Worm (Caenorhabditis elegans) whole organism, mixed stage, embryonic: ENCODE data around the gene snrp-3.

ENCODE experiments used
- M03D4.4 ChIP-seq: sonication (generic microtip); optimal IDR thresholded peaks from 2 replicates; lab custom pipeline; 2017; ENCODE audit warnings: mild to moderate bottlenecking, missing genetic modification characterization, missing compliant biosample characterization
- blmp-1 ChIP-seq: fragments of 150-350 bp; optimal IDR thresholded peaks from 2 replicates; lab custom pipeline; 2014; ENCODE audit warnings: missing biosample characterization, missing genetic modification characterization
- ceh-39 ChIP-seq: fragments of 150-350 bp; optimal IDR thresholded peaks from 2 replicates; lab custom pipeline; 2014; ENCODE audit warnings: missing biosample characterization, missing genetic modification characterization
- ceh-43 ChIP-seq: fragments of 200-800 bp; sonication (Bioruptor generic); optimal IDR thresholded peaks from 2 replicates; lab custom pipeline; 2018; ENCODE audit warnings: mild to moderate bottlenecking, missing genetic modification characterization, moderate library complexity, missing compliant biosample characterization
- ceh-83 ChIP-seq: fragments of 200-800 bp; sonication (Bioruptor generic); optimal IDR thresholded peaks from 2 replicates; lab custom pipeline; 2018; ENCODE audit warnings: mild to moderate bottlenecking, missing genetic modification characterization, missing compliant biosample characterization
- ces-1 ChIP-seq: fragments of 150-350 bp; optimal IDR thresholded peaks from 2 replicates; lab custom pipeline; 2014; ENCODE audit warnings: missing biosample characterization, missing genetic modification reagents, missing genetic modification characterization
- cnd-1 ChIP-seq: fragments of 200-800 bp; sonication (Bioruptor generic); optimal IDR thresholded peaks from 2 replicates; lab custom pipeline; 2018; ENCODE audit warnings: mild to moderate bottlenecking, missing genetic modification characterization, missing compliant biosample characterization
- drap-1 ChIP-seq: fragments of 200-800 bp; sonication (Bioruptor generic); optimal IDR thresholded peaks from 3 replicates; lab custom pipeline; 2018; ENCODE audit warnings: mild to moderate bottlenecking, missing genetic modification characterization, missing compliant biosample characterization
- elt-1 ChIP-seq: sonication (generic microtip); optimal IDR thresholded peaks from 2 replicates; lab custom pipeline; 2017; ENCODE audit warnings: missing genetic modification characterization, mild to moderate bottlenecking, missing compliant biosample characterization, antibody characterized with exemption, moderate library complexity, borderline replicate concordance; ENCODE audit not compliant: insufficient read depth
- elt-3 ChIP-seq: fragments of 150-350 bp; optimal IDR thresholded peaks from 2 replicates; lab custom pipeline; 2014; ENCODE audit warnings: missing biosample characterization, missing genetic modification characterization
- flh-1 ChIP-seq: fragments of 200-800 bp; sonication (Bioruptor generic); optimal IDR thresholded peaks from 2 replicates; lab custom pipeline; 2018; ENCODE audit warnings: mild to moderate bottlenecking, missing genetic modification characterization, moderate library complexity, missing compliant biosample characterization
- ham-2 ChIP-seq: fragments of 200-800 bp; sonication (Bioruptor generic); optimal IDR thresholded peaks from 2 replicates; lab custom pipeline; 2018; ENCODE audit warnings: mild to moderate bottlenecking, missing genetic modification characterization, missing compliant biosample characterization
- hlh-1 ChIP-seq: fragments of 150-350 bp; optimal IDR thresholded peaks from 2 replicates; lab custom pipeline; 2014; ENCODE audit warnings: missing biosample characterization, missing genetic modification reagents, missing genetic modification characterization
- lin-13 ChIP-seq: fragments of 150-350 bp; optimal IDR thresholded peaks from 2 replicates; lab custom pipeline; 2014; ENCODE audit warnings: missing biosample characterization, missing genetic modification characterization
- lsy-2 ChIP-seq: fragments of 150-350 bp; optimal IDR thresholded peaks from 2 replicates; lab custom pipeline; 2014; ENCODE audit warnings: missing biosample characterization, missing genetic modification characterization
- mab-5 ChIP-seq: fragments of 150-350 bp; optimal IDR thresholded peaks from 2 replicates; lab custom pipeline; 2014; ENCODE audit warnings: missing biosample characterization, missing genetic modification characterization
- mep-1 ChIP-seq: fragments of 150-350 bp; optimal IDR thresholded peaks from 2 replicates; lab custom pipeline; 2017; ENCODE audit warnings: missing biosample characterization, missing genetic modification reagents, missing genetic modification characterization, inconsistent platforms
- nhr-12 ChIP-seq: fragments of 150-350 bp; optimal IDR thresholded peaks from 2 replicates; lab custom pipeline; 2014; ENCODE audit warnings: missing biosample characterization, missing genetic modification characterization
- nhr-2 ChIP-seq: fragments of 150-350 bp; optimal IDR thresholded peaks from 2 replicates; lab custom pipeline; 2014; ENCODE audit warnings: missing biosample characterization, missing genetic modification characterization
- nhr-237 ChIP-seq: fragments of 150-350 bp; optimal IDR thresholded peaks from 2 replicates; lab custom pipeline; 2014; ENCODE audit warnings: missing biosample characterization, missing genetic modification characterization
- nhr-28 ChIP-seq: fragments of 150-350 bp; optimal IDR thresholded peaks from 2 replicates; lab custom pipeline; 2014; ENCODE audit warnings: missing biosample characterization, missing genetic modification characterization
- nhr-76 ChIP-seq: sonication (generic microtip); optimal IDR thresholded peaks from 2 replicates; lab custom pipeline; 2017; ENCODE audit warnings: missing biosample characterization, missing genetic modification characterization
- pha-4 ChIP-seq: fragments of 150-350 bp; optimal IDR thresholded peaks from 2 replicates; lab custom pipeline; 2018; ENCODE audit warnings: missing biosample characterization, missing genetic modification reagents, missing genetic modification characterization
- sem-2 ChIP-seq: fragments of 200-800 bp; sonication (Bioruptor generic); optimal IDR thresholded peaks from 2 replicates; lab custom pipeline; 2018; ENCODE audit warnings: mild to moderate bottlenecking, missing genetic modification characterization, missing compliant biosample characterization
- snpc-4 ChIP-seq: fragments of 150-350 bp; optimal IDR thresholded peaks from 2 replicates; lab custom pipeline; 2014; ENCODE audit warnings: missing biosample characterization, missing genetic modification characterization
- sptf-1 ChIP-seq: sonication (generic microtip); optimal IDR thresholded peaks from 2 replicates; lab custom pipeline; 2017; ENCODE audit warnings: mild to moderate bottlenecking, missing genetic modification characterization, moderate library complexity, missing compliant biosample characterization
- tbx-8 ChIP-seq: fragments of 200-800 bp; sonication (Bioruptor generic); optimal IDR thresholded peaks from 2 replicates; lab custom pipeline; 2018; ENCODE audit warnings: mild to moderate bottlenecking, missing genetic modification characterization, moderate library complexity, missing compliant biosample characterization
- unc-120 ChIP-seq: sonication (generic microtip); optimal IDR thresholded peaks from 2 replicates; lab custom pipeline; 2017; ENCODE audit warnings: missing genetic modification characterization, missing compliant biosample characterization; ENCODE audit not compliant: poor library complexity, severe bottlenecking
- unc-39 ChIP-seq: fragments of 150-350 bp; optimal IDR thresholded peaks from 2 replicates; lab custom pipeline; 2014; ENCODE audit warnings: missing biosample characterization, missing genetic modification characterization
- unc-62 ChIP-seq: fragments of 150-350 bp; optimal IDR thresholded peaks from 2 replicates; lab custom pipeline; 2014; ENCODE audit warnings: missing biosample characterization, missing genetic modification reagents, missing genetic modification characterization
- zip-8 ChIP-seq: fragments of 150-350 bp; optimal IDR thresholded peaks from 2 replicates; lab custom pipeline; 2014; ENCODE audit warnings: missing biosample characterization, missing genetic modification characterization
- ztf-11 ChIP-seq: fragments of 150-350 bp; optimal IDR thresholded peaks from 2 replicates; lab custom pipeline; 2014; ENCODE audit warnings: missing biosample characterization, missing genetic modification characterization

The snrp-3 gene

DNA sequence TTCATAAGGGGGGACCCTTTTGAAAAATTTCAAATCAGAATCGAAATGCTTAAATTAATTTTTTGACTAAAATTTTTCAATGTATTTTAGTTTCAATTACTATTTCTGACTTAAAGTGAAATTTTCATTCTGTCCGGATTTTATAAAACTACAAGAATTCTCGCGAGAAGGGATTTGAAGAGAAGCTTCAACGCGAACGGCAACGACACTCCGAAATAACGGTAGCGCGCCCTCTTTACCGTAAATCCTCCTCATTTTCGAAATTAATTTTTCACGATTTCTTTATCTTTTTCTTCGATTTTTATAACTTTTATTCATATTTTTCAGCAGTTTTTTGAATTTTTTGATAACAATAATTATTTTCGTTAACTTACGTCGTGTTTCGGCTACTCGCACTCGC, 21.8 kb downstream of the snrp-3 start:
- TF ChIP-seq mep-1 (no peak), unc-62 (GFP tag; lab: Kevin White, UChicago) (no peak), blmp-1 (tag; lab: Kevin White, UChicago) (no peak), hlh-1 (tag; lab: Kevin White, UChicago) (no peak), ceh-83 (GFP tag; lab: Kevin White, UChicago) (no peak), drap-1 (GFP tag; lab: Kevin White, UChicago) (no peak), ztf-11 (tag; lab: Kevin White, UChicago) (no peak), ham-2 (GFP tag; lab: Kevin White, UChicago) (no peak), tbx-8 (GFP tag; lab: Kevin White, UChicago) (no peak), lsy-2 (tag; lab: Kevin White, UChicago) (no peak), elt-1 (tag; lab: Kevin White, UChicago) (no peak), nhr-237 (tag; lab: Kevin White, UChicago) (no peak), nhr-12 (tag; lab: Kevin White, UChicago) (no peak), unc-39 (tag; lab: Kevin White, UChicago) (no peak), nhr-76 (tag; lab: Kevin White, UChicago) (no peak), unc-120 (tag; lab: Kevin White, UChicago) (no peak), mab-5 (tag; lab: Kevin White, UChicago) (no peak), ceh-39 (tag; lab: Kevin White, UChicago) (no peak), nhr-2 (tag; lab: Kevin White, UChicago) (no peak), ceh-43 (GFP tag; lab: Kevin White, UChicago) (no peak)

DNA sequence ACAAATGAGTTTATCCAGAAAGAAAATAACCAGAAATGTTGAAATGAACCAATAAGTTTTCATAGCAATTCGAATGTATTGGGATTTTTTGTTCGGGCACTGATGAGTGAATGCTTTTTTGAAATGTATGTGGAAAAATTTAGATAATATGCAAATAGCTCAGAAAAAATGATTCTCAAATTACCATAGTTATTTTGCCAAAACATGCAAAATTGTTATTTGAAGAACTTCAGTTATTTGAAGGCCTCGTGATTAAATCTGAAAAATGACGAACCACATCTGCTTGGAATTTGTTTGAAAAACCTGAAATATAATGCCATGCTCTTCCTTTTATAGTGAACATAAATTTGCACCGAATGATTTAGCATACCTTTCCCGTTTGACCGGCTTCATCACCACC, 29.5 kb downstream of the snrp-3 start, which contains the start of gene C49C8.6:
TSS of gene C49C8.6 (minus strand) at position 101 of the 400 bp plus-strand sequence.
- no peak for TF ChIP-seq cnd-1 (tag; lab: Kevin White, UChicago)
- TF ChIP-seq nhr-237 (tag; lab: Kevin White, UChicago), result no peak
- no peak for TF ChIP-seq elt-1 (tag; lab: Kevin White, UChicago)
- no peak for TF ChIP-seq zip-8 (tag; lab: Kevin White, UChicago)
- no peak for TF ChIP-seq M03D4.4 (tag; lab: Kevin White, UChicago)
- TF ChIP-seq elt-3, result no peak
- no peak for TF ChIP-seq flh-1 (GFP tag; lab: Kevin White, UChicago)
- no peak for TF ChIP-seq ceh-83 (GFP tag; lab: Kevin White, UChicago)
- TF ChIP-seq pha-4, result no peak

DNA sequence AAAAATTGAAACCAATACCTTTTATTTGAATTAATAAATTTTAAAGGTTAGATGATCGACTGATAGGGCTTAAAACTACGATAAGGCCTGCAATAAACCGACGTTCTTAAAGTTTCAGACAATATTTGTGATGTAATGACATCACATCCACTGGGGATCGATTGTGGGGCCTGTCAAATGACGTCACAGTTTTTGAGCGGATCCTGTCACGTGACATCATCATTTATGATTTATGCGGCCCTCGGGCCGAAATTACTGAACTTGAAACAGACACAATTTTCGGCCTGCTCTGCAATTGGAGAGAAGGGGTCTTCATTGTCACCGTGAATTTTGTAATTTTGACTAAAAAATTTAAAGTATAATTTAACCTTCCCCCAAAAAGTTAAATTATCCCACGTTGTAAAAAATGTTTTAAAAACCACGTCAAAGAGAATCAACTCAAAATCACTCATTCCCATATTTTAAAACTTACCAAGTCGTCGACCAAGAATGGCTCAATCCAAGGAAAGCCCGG, 33.4 kb downstream of the snrp-3 start, which contains the start of gene C49C8.1:
TSS of gene C49C8.1 (plus strand) at position 464 of the 514 bp plus-strand sequence.
- TF ChIP-seq zip-8 (tag; lab: Kevin White, UChicago), result peak; percentile 92
- no peak for TF ChIP-seq nhr-237 (tag; lab: Kevin White, UChicago)

DNA sequence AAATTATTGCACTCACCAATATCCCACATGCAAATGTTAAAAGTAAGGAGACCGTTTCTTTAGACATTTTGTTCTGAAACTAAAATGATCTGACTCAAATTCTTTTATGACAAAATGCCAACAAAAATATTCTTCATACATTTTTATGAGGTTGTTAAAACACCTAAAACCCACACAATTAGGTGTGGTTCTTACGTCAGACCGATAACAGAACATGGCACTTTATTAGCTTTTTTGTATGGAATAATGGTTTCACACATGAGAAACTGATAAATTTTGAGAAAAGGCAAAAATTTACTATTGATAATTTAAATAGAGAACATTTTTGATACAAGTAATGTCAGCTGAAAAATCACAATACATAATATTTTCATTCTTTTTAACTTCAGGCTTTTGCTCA, 34.0 kb downstream of the snrp-3 start, which contains the start of gene C49C8.5:
TSS of gene C49C8.5 (minus strand) at position 73 of the 400 bp plus-strand sequence.
- TF ChIP-seq lin-13, result no peak
- no peak for TF ChIP-seq sem-2 (GFP tag; lab: Kevin White, UChicago)
- TF ChIP-seq mab-5 (tag; lab: Kevin White, UChicago), result no peak
- TF ChIP-seq snpc-4 (tag; lab: Kevin White, UChicago), result no peak
- TF ChIP-seq ceh-83 (GFP tag; lab: Kevin White, UChicago), result no peak
- TF ChIP-seq pha-4, result no peak
- no peak for TF ChIP-seq mep-1
- no peak for TF ChIP-seq drap-1 (GFP tag; lab: Kevin White, UChicago)
- TF ChIP-seq ceh-39 (tag; lab: Kevin White, UChicago), result no peak
- TF ChIP-seq unc-62 (GFP tag; lab: Kevin White, UChicago), result no peak
- TF ChIP-seq unc-39 (tag; lab: Kevin White, UChicago), result no peak
- TF ChIP-seq nhr-76 (tag; lab: Kevin White, UChicago), result no peak
- TF ChIP-seq ces-1, result no peak
- TF ChIP-seq elt-1 (tag; lab: Kevin White, UChicago), result no peak
- TF ChIP-seq nhr-28 (tag; lab: Kevin White, UChicago), result no peak
- TF ChIP-seq hlh-1 (tag; lab: Kevin White, UChicago), result no peak
- no peak for TF ChIP-seq sptf-1 (tag; lab: Kevin White, UChicago)
- TF ChIP-seq, all 35 proteins: peak for 0
